Worm (Caenorhabditis elegans) whole organism, young adult: ENCODE results near the gene tatn-1.

Experiments used
- B0261.1 ChIP-seq: sonication (generic microtip); optimal IDR thresholded peaks from 2 replicates; lab custom pipeline; 2016; ENCODE audit warnings: mild to moderate bottlenecking, missing genetic modification characterization, moderate library complexity, missing compliant biosample characterization
- C06A6.2 ChIP-seq: fragments of 200-800 bp; sonication (Bioruptor generic); conservative IDR thresholded peaks from 2 replicates; pipeline ENCODE4 v1.3.6; 2022; ENCODE audit warnings: missing genetic modification characterization, missing compliant biosample characterization
- C17E4.6 ChIP-seq: fragments of 200-800 bp; sonication (Bioruptor generic); IDR thresholded peaks from 2 replicates; pipeline ENCODE4 v1.3.6; 2022; ENCODE audit warnings: missing genetic modification reagents, missing genetic modification characterization, missing compliant biosample characterization
- D2030.7 ChIP-seq: fragments of 200-800 bp; sonication (Bioruptor generic); IDR thresholded peaks from 2 replicates; pipeline ENCODE4 v1.3.6; 2022; ENCODE audit warnings: missing genetic modification reagents, missing genetic modification characterization, missing compliant biosample characterization
- F10E7.11 ChIP-seq: sonication (generic microtip); optimal IDR thresholded peaks from 2 replicates; lab custom pipeline; 2017; ENCODE audit warnings: mild to moderate bottlenecking, missing genetic modification characterization, moderate library complexity, missing compliant biosample characterization
- F23B12.7 ChIP-seq: sonication (generic microtip); optimal IDR thresholded peaks from 2 replicates; lab custom pipeline; 2017; ENCODE audit warnings: missing genetic modification characterization, mild to moderate bottlenecking, missing compliant biosample characterization, antibody characterized with exemption, moderate library complexity; ENCODE audit not compliant: insufficient read depth
- F52B5.7 ChIP-seq: sonication (generic microtip); optimal IDR thresholded peaks from 2 replicates; lab custom pipeline; 2016; ENCODE audit warnings: mild to moderate bottlenecking, missing genetic modification characterization, missing compliant biosample characterization
- K11D2.4 ChIP-seq: fragments of 200-800 bp; sonication (Bioruptor generic); IDR thresholded peaks from 2 replicates; pipeline ENCODE4 v1.3.6; 2022; ENCODE audit warnings: missing genetic modification reagents, missing genetic modification characterization, missing compliant biosample characterization
- K12H6.12 ChIP-seq: fragments of 200-800 bp; sonication (Bioruptor generic); optimal IDR thresholded peaks from 2 replicates; lab custom pipeline; 2018; ENCODE audit warnings: mild to moderate bottlenecking, missing genetic modification characterization, missing compliant biosample characterization
- T07F8.4 ChIP-seq: sonication (generic microtip); optimal IDR thresholded peaks from 2 replicates; lab custom pipeline; 2016; ENCODE audit warnings: mild to moderate bottlenecking, missing genetic modification characterization, moderate library complexity, missing compliant biosample characterization
- Y79H2A.3 ChIP-seq: fragments of 200-800 bp; sonication (Bioruptor generic); conservative IDR thresholded peaks from 2 replicates; pipeline ENCODE4 v1.3.6; 2022; ENCODE audit warnings: missing genetic modification reagents, missing genetic modification characterization, missing compliant biosample characterization
- akir-1 ChIP-seq: fragments of 200-800 bp; sonication (Bioruptor generic); optimal IDR thresholded peaks from 2 replicates; lab custom pipeline; 2018; ENCODE audit warnings: mild to moderate bottlenecking, missing genetic modification characterization, moderate library complexity, missing compliant biosample characterization
- aptf-3 ChIP-seq: fragments of 200-800 bp; sonication (Bioruptor generic); IDR thresholded peaks from 2 replicates; pipeline ENCODE4 v1.3.6; 2022; ENCODE audit warnings: missing genetic modification characterization, missing compliant biosample characterization
- attf-3 ChIP-seq: fragments of 200-800 bp; sonication (Bioruptor generic); conservative IDR thresholded peaks from 2 replicates; pipeline ENCODE4 v1.3.6; 2022; ENCODE audit warnings: missing genetic modification reagents, missing genetic modification characterization, missing compliant biosample characterization
- bed-2 ChIP-seq: fragments of 200-800 bp; sonication (Bioruptor generic); IDR thresholded peaks from 2 replicates; pipeline ENCODE4 v1.3.6; 2022; ENCODE audit warnings: missing genetic modification reagents, missing genetic modification characterization, missing compliant biosample characterization
- cebp-2 ChIP-seq: fragments of 200-800 bp; sonication (Bioruptor generic); IDR thresholded peaks from 2 replicates; pipeline ENCODE4 v1.3.6; 2022; ENCODE audit warnings: missing genetic modification characterization, missing compliant biosample characterization
- ceh-40 ChIP-seq: fragments of 200-800 bp; sonication (Bioruptor generic); IDR thresholded peaks from 2 replicates; pipeline ENCODE4 v1.3.6; 2022; ENCODE audit warnings: missing genetic modification characterization, missing compliant biosample characterization
- chd-7 ChIP-seq: sonication (generic microtip); optimal IDR thresholded peaks from 2 replicates; lab custom pipeline; 2016; ENCODE audit warnings: mild to moderate bottlenecking, missing genetic modification characterization, moderate library complexity, missing compliant biosample characterization
- egl-18 ChIP-seq: fragments of 200-800 bp; sonication (Bioruptor generic); IDR thresholded peaks from 2 replicates; pipeline ENCODE4 v1.3.6; 2022; ENCODE audit warnings: missing genetic modification reagents, missing genetic modification characterization, missing compliant biosample characterization
- egrh-3 ChIP-seq: fragments of 200-800 bp; sonication (Bioruptor generic); IDR thresholded peaks from 2 replicates; pipeline ENCODE4 v1.3.6; 2022; ENCODE audit warnings: missing genetic modification reagents, missing genetic modification characterization, missing compliant biosample characterization
- ets-4 ChIP-seq: fragments of 200-800 bp; sonication (Bioruptor generic); optimal IDR thresholded peaks from 2 replicates; lab custom pipeline; 2018; ENCODE audit warnings: mild to moderate bottlenecking, missing genetic modification characterization, missing compliant biosample characterization
- fkh-3 ChIP-seq: sonication (generic microtip); optimal IDR thresholded peaks from 2 replicates; lab custom pipeline; 2016; ENCODE audit warnings: mild to moderate bottlenecking, missing genetic modification characterization, missing compliant biosample characterization
- hrde-1 ChIP-seq: sonication (generic microtip); optimal IDR thresholded peaks from 2 replicates; lab custom pipeline; 2016; ENCODE audit warnings: missing genetic modification characterization, mild to moderate bottlenecking, missing compliant biosample characterization, moderate library complexity, missing genotype, missing genetic modification reagents, borderline replicate concordance
- hsf-1 ChIP-seq: fragments of 200-800 bp; sonication (Bioruptor generic); IDR thresholded peaks from 2 replicates; pipeline ENCODE4 v1.3.6; 2022; ENCODE audit warnings: missing genetic modification reagents, missing genetic modification characterization, missing compliant biosample characterization
- let-526 ChIP-seq: fragments of 200-800 bp; sonication (Bioruptor generic); IDR thresholded peaks from 2 replicates; pipeline ENCODE4 v1.3.6; 2022; ENCODE audit warnings: missing genetic modification reagents, missing genetic modification characterization, missing compliant biosample characterization
- let-607 ChIP-seq, 2 experiments: fragments of 200-800 bp in 1 of 2; sonication (Bioruptor generic) in 1 of 2; sonication (generic microtip) in 1 of 2; optimal IDR thresholded peaks; 2 replicates each; lab custom pipeline; 2016 to 2018; ENCODE audit warnings: mild to moderate bottlenecking in 2 of 2, missing compliant biosample characterization in 2 of 2, missing genetic modification characterization in 2 of 2, moderate library complexity in 2 of 2, missing genotype in 1 of 2
- lin-54 ChIP-seq: fragments of 200-800 bp; sonication (Bioruptor generic); optimal IDR thresholded peaks from 2 replicates; lab custom pipeline; 2018; ENCODE audit warnings: mild to moderate bottlenecking, missing genetic modification characterization, missing compliant biosample characterization
- lir-1 ChIP-seq: fragments of 200-800 bp; sonication (Bioruptor generic); conservative IDR thresholded peaks from 2 replicates; pipeline ENCODE4 v1.3.6; 2022; ENCODE audit warnings: missing genetic modification reagents, missing genetic modification characterization, missing compliant biosample characterization
- lsl-1 ChIP-seq: fragments of 200-800 bp; sonication (Bioruptor generic); optimal IDR thresholded peaks from 2 replicates; lab custom pipeline; 2018; ENCODE audit warnings: mild to moderate bottlenecking, missing genetic modification characterization, moderate library complexity, missing compliant biosample characterization
- madf-10 ChIP-seq: sonication (generic microtip); optimal IDR thresholded peaks from 2 replicates; lab custom pipeline; 2016; ENCODE audit warnings: mild to moderate bottlenecking, missing genetic modification characterization, missing compliant biosample characterization
- madf-3 ChIP-seq: fragments of 200-800 bp; sonication (Bioruptor generic); IDR thresholded peaks from 2 replicates; pipeline ENCODE4 v1.3.6; 2022; ENCODE audit warnings: missing genetic modification reagents, missing genetic modification characterization, missing compliant biosample characterization
- madf-6 ChIP-seq: fragments of 200-800 bp; sonication (Bioruptor generic); IDR thresholded peaks from 2 replicates; pipeline ENCODE4 v1.3.6; 2022; ENCODE audit warnings: missing genetic modification reagents, missing genetic modification characterization, missing compliant biosample characterization
- mcd-1 ChIP-seq: fragments of 200-800 bp; sonication (Bioruptor generic); IDR thresholded peaks from 2 replicates; pipeline ENCODE4 v1.3.6; 2022; ENCODE audit warnings: missing genetic modification reagents, missing genetic modification characterization, missing compliant biosample characterization
- mes-4 ChIP-seq: sonication (generic microtip); optimal IDR thresholded peaks from 2 replicates; lab custom pipeline; 2016; ENCODE audit warnings: missing genotype, missing genetic modification characterization, missing compliant biosample characterization
- nfyb-1 ChIP-seq: fragments of 200-800 bp; sonication (Bioruptor generic); IDR thresholded peaks from 2 replicates; pipeline ENCODE4 v1.3.6; 2022; ENCODE audit warnings: missing genetic modification reagents, missing genetic modification characterization, missing compliant biosample characterization
- nhr-80 ChIP-seq: sonication (generic microtip); optimal IDR thresholded peaks from 2 replicates; lab custom pipeline; 2016; ENCODE audit warnings: missing genetic modification characterization, missing compliant biosample characterization
- rcor-1 ChIP-seq: fragments of 200-800 bp; sonication (Bioruptor generic); IDR thresholded peaks from 2 replicates; pipeline ENCODE4 v1.3.6; 2022; ENCODE audit warnings: missing genetic modification reagents, missing genetic modification characterization, missing compliant biosample characterization
- rec-8 ChIP-seq, 2 experiments: sonication (generic microtip); optimal IDR thresholded peaks; 2 replicates each; lab custom pipeline; 2016; ENCODE audit warnings: mild to moderate bottlenecking in 2 of 2, missing genetic modification characterization in 2 of 2, missing genetic modification reagents in 2 of 2, missing genotype in 2 of 2, missing biosample characterization in 1 of 2, missing compliant biosample characterization in 1 of 2, moderate library complexity in 1 of 2
- sdz-38 ChIP-seq: sonication (generic microtip); optimal IDR thresholded peaks from 2 replicates; lab custom pipeline; 2016; ENCODE audit warnings: missing genotype, missing genetic modification characterization, missing compliant biosample characterization
- sea-2 ChIP-seq: fragments of 200-800 bp; sonication (Bioruptor generic); IDR thresholded peaks from 2 replicates; pipeline ENCODE4 v1.3.6; 2022; ENCODE audit warnings: missing genetic modification characterization, missing compliant biosample characterization
- snpc-3.4 ChIP-seq: sonication (generic microtip); optimal IDR thresholded peaks from 2 replicates; lab custom pipeline; 2017; ENCODE audit warnings: missing genetic modification characterization, mild to moderate bottlenecking, missing compliant biosample characterization, antibody characterized with exemption, moderate library complexity, missing genotype, missing genetic modification reagents
- tbp1 ChIP-seq: fragments of 200-800 bp; sonication (Bioruptor generic); optimal IDR thresholded peaks from 2 replicates; lab custom pipeline; 2018; ENCODE audit warnings: mild to moderate bottlenecking, missing genetic modification characterization, missing compliant biosample characterization
- tlf-1 ChIP-seq: fragments of 200-800 bp; sonication (Bioruptor generic); optimal IDR thresholded peaks from 2 replicates; lab custom pipeline; 2018; ENCODE audit warnings: mild to moderate bottlenecking, missing genetic modification characterization, missing compliant biosample characterization
- zfh-2 ChIP-seq: fragments of 200-800 bp; sonication (Bioruptor generic); conservative IDR thresholded peaks from 2 replicates; pipeline ENCODE4 v1.3.6; 2022; ENCODE audit warnings: missing genetic modification reagents, missing genetic modification characterization, missing compliant biosample characterization
- zim-3 ChIP-seq: sonication (generic microtip); optimal IDR thresholded peaks from 2 replicates; lab custom pipeline; 2017; ENCODE audit warnings: mild to moderate bottlenecking, missing genetic modification characterization, moderate library complexity, missing compliant biosample characterization
- ztf-22 ChIP-seq: fragments of 200-800 bp; sonication (Bioruptor generic); optimal IDR thresholded peaks from 2 replicates; lab custom pipeline; 2018; ENCODE audit warnings: mild to moderate bottlenecking, missing genetic modification characterization, moderate library complexity, missing compliant biosample characterization

Gene tatn-1

ce11 chrX:14818464-14819259 is 27.9 kb downstream of the tatn-1 start, which contains the start of gene epn-1 (continued):
- no peak for TF ChIP-seq sdz-38 (tag; lab: Kevin White, UChicago)
- TF ChIP-seq B0261.1 (tag; lab: Kevin White, UChicago): peak; percentile 29
- peak; percentile 87 for TF ChIP-seq let-526 (GFP tag; lab: Robert Waterston, UW)
- peak; percentile 79; the same call in 1 of the 2 replicates for TF ChIP-seq bed-2
- peak; percentile 99 for TF ChIP-seq K12H6.12
- TF ChIP-seq C17E4.6 (GFP tag; lab: Robert Waterston, UW): 0 out of 2 replicates have a peak, but pooled peaks have one; percentile 63
- peak; percentile 92 for TF ChIP-seq egl-18
- TF ChIP-seq D2030.7: no peak
- TF ChIP-seq zim-3: peak; percentile 76
- no peak for TF ChIP-seq mes-4 (tag; lab: Kevin White, UChicago)
- 0 out of 2 replicates have a peak, but pooled peaks have one; percentile 21 for TF ChIP-seq madf-6 (GFP tag; lab: Robert Waterston, UW)
- 0 out of 2 replicates have a peak, but pooled peaks have one; percentile 26 for TF ChIP-seq ceh-40 (GFP tag; lab: Robert Waterston, UW)
- peak; percentile 86 to 96 for TF ChIP-seq let-607 (tag; optimal IDR thresholded peaks at IDR 0.05; lab: Kevin White, UChicago)
- TF ChIP-seq zfh-2 (GFP tag; lab: Robert Waterston, UW): peak; percentile 100
- TF ChIP-seq attf-3 (GFP tag; lab: Robert Waterston, UW): no peak
- TF ChIP-seq fkh-3 (tag; lab: Kevin White, UChicago): peak; percentile 30
- TF ChIP-seq madf-10 (tag; lab: Kevin White, UChicago): peak; percentile 98
- TF ChIP-seq nfyb-1 (GFP tag; lab: Robert Waterston, UW): peak; percentile 96
- TF ChIP-seq snpc-3.4: no peak
- peak; percentile 82 for TF ChIP-seq akir-1 (GFP tag; lab: Kevin White, UChicago)
- TF ChIP-seq T07F8.4: peak; percentile 68
- no peak for TF ChIP-seq rec-8 (tag; optimal IDR thresholded peaks at IDR 0.05; lab: Kevin White, UChicago)
- TF ChIP-seq tbp1 (GFP tag; lab: Kevin White, UChicago): peak; percentile 73
- TF ChIP-seq Y79H2A.3: peak; percentile 59; the same call in 1 of the 2 replicates
- TF ChIP-seq F52B5.7 (tag; lab: Kevin White, UChicago): peak; percentile 56
- TF ChIP-seq hsf-1 (GFP tag; lab: Robert Waterston, UW): 0 out of 2 replicates have a peak, but pooled peaks have one; percentile 55
- peak; percentile 74 for TF ChIP-seq rcor-1 (GFP tag; lab: Robert Waterston, UW)
- TF ChIP-seq lin-54 (GFP tag; lab: Kevin White, UChicago): peak; percentile 75
- TF ChIP-seq lir-1 (GFP tag; lab: Robert Waterston, UW): peak; percentile 99
- peak; percentile 34 for TF ChIP-seq F23B12.7
- peak; percentile 95 for TF ChIP-seq ets-4 (GFP tag; lab: Kevin White, UChicago)
- TF ChIP-seq sea-2 (GFP tag; lab: Robert Waterston, UW): peak; percentile 92
- TF ChIP-seq C06A6.2 (GFP tag; lab: Robert Waterston, UW): peak; percentile 94
- no peak for TF ChIP-seq hrde-1 (tag; lab: Kevin White, UChicago)
- TF ChIP-seq cebp-2 (GFP tag; lab: Robert Waterston, UW): peak; percentile 69; the same call in 1 of the 2 replicates
- TF ChIP-seq egrh-3 (GFP tag; lab: Robert Waterston, UW): peak; percentile 86
- no peak for TF ChIP-seq aptf-3 (GFP tag; lab: Robert Waterston, UW)
- peak; percentile 88 for TF ChIP-seq mcd-1 (GFP tag; lab: Robert Waterston, UW)
- peak; percentile 96 for TF ChIP-seq K11D2.4
- TF ChIP-seq madf-3: peak; percentile 85
- TF ChIP-seq lsl-1 (GFP tag; lab: Kevin White, UChicago): peak; percentile 4
- peak; percentile 51 for TF ChIP-seq F10E7.11 (tag; lab: Kevin White, UChicago)
- peak; percentile 99 for TF ChIP-seq chd-7
- peak; percentile 92 for TF ChIP-seq tlf-1 (GFP tag; lab: Kevin White, UChicago)
- TF ChIP-seq nhr-80: peak; percentile 99
- peak; percentile 90 for TF ChIP-seq ztf-22 (GFP tag; lab: Kevin White, UChicago)
